Worm (Caenorhabditis elegans): ENCODE measurements around the gene ins-37.

ce11 chrII:13855352-13855751 lies 19.4 kb upstream of the ins-37 start:
- TF ChIP-seq dmd-6 (GFP tag; IDR thresholded peaks at IDR 0.05) (no peak), hmg-1.1 (GFP tag; IDR thresholded peaks at IDR 0.05) (no peak), lin-39 (tag; optimal IDR thresholded peaks at IDR 0.05) (no peak), daf-19 (GFP tag; conservative IDR thresholded peaks at IDR 0.05) (no peak), unc-39 (tag; optimal IDR thresholded peaks at IDR 0.05) (no peak), lin-15B (tag; optimal IDR thresholded peaks at IDR 0.05) (no peak), lin-13 (GFP tag; optimal IDR thresholded peaks at IDR 0.05) (no peak), egl-27 (tag; optimal IDR thresholded peaks at IDR 0.05) (no peak), ceh-28 (tag; optimal IDR thresholded peaks at IDR 0.05) (no peak), F26F4.8 (GFP tag; conservative IDR thresholded peaks at IDR 0.05) (no peak), ZK337.2 (GFP tag; IDR thresholded peaks at IDR 0.05) (no peak), nhr-28 (tag; optimal IDR thresholded peaks at IDR 0.05) (no peak), nhr-25 (tag; optimal IDR thresholded peaks at IDR 0.05; ENCODE audit: borderline replicate concordance, insufficient read depth) (no peak)
